Worm (Caenorhabditis elegans) whole organism, L4 larva: ENCODE measurements around the gene srh-172.

Experiments used
- Y75B8A.6 ChIP-seq: fragments of 200-800 bp; sonication (Bioruptor generic); IDR thresholded peaks from 2 replicates; pipeline ENCODE4 v1.3.6; 2022; ENCODE audit warnings: missing genetic modification reagents, missing genetic modification characterization, missing compliant biosample characterization
- ama-1 ChIP-seq: fragments of 150-350 bp; optimal IDR thresholded peaks from 2 replicates; lab custom pipeline; 2014; ENCODE audit warnings: inconsistent platforms, mixed read lengths
- ctbp-1 ChIP-seq: fragments of 200-800 bp; sonication (Bioruptor generic); IDR thresholded peaks from 2 replicates; pipeline ENCODE4 v1.3.6; 2022; ENCODE audit warnings: missing genetic modification reagents, missing genetic modification characterization, missing compliant biosample characterization
- fkh-10 ChIP-seq: fragments of 150-350 bp; optimal IDR thresholded peaks from 2 replicates; lab custom pipeline; 2014; ENCODE audit warnings: missing biosample characterization, missing genetic modification reagents, missing genetic modification characterization
- fos-1 ChIP-seq: fragments of 150-350 bp; optimal IDR thresholded peaks from 2 replicates; lab custom pipeline; 2014; ENCODE audit warnings: missing biosample characterization, missing genetic modification characterization
- lir-3 ChIP-seq: sonication (generic microtip); optimal IDR thresholded peaks from 2 replicates; lab custom pipeline; 2016; ENCODE audit warnings: mild to moderate bottlenecking, missing genetic modification characterization, missing compliant biosample characterization
- nhr-28 ChIP-seq: fragments of 150-350 bp; optimal IDR thresholded peaks from 2 replicates; lab custom pipeline; 2014; ENCODE audit warnings: missing biosample characterization, missing genetic modification characterization
- nhr-41 ChIP-seq: fragments of 200-800 bp; sonication (Bioruptor generic); IDR thresholded peaks from 2 replicates; pipeline ENCODE4 v1.3.6; 2022; ENCODE audit warnings: missing genetic modification reagents, missing genetic modification characterization, missing compliant biosample characterization
- pha-4 ChIP-seq, 2 experiments: fragments of 150-350 bp in 1 of 2; fragments of 200-800 bp in 1 of 2; sonication (Bioruptor generic) in 1 of 2; IDR thresholded peaks in 1 of 2; optimal IDR thresholded peaks in 1 of 2; 2 replicates each; pipeline versions ENCODE4 v1.3.6 to Lab custom; 2014 to 2022; ENCODE audit warnings: missing genetic modification characterization in 2 of 2, missing genetic modification reagents in 2 of 2, missing biosample characterization in 1 of 2, missing compliant biosample characterization in 1 of 2
- unc-39 ChIP-seq: sonication (generic microtip); optimal IDR thresholded peaks from 2 replicates; lab custom pipeline; 2017; ENCODE audit warnings: missing biosample characterization, missing genetic modification characterization

DNA sequence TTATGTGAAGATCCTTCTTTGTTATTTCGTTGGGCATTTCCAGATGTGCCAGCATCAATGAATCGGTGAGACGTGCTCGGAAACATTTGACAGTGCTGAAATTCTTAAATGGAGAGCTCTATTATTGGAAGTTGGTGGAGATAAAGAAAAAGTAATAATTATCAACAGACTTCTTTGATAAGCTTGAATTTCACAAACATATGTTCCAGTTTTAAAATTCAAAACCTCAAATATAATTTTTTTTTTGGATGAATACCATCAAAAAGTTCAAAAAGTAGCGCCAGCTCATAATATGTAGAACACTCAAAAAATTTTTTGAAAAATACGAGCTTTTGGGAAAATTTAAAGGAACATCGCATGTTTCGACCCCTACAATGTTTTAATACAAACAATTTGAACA is 35.2 kb downstream of the srh-172 start, which contains the start of gene Y60A3A.25:
- TF ChIP-seq pha-4 (GFP tag; IDR thresholded peaks at IDR 0.05; lab: Robert Waterston, UW): no peak
- TF ChIP-seq pha-4 (tag; optimal IDR thresholded peaks at IDR 0.05; lab: Kevin White, UChicago): no peak
- no peak for TF ChIP-seq fkh-10 (GFP tag; lab: Kevin White, UChicago)
- TF ChIP-seq ama-1: no peak
- TF ChIP-seq nhr-41 (GFP tag; lab: Robert Waterston, UW): no peak
- TF ChIP-seq ctbp-1 (GFP tag; lab: Robert Waterston, UW): no peak
- TF ChIP-seq fos-1: no peak
- no peak for TF ChIP-seq lir-3 (tag; lab: Kevin White, UChicago)
- TF ChIP-seq Y75B8A.6 (GFP tag; lab: Robert Waterston, UW): no peak
- TF ChIP-seq nhr-28 (tag; lab: Kevin White, UChicago): no peak
- TF ChIP-seq unc-39: no peak
